Worm (Caenorhabditis elegans) whole organism, late embryonic: Measurements from ENCODE around the gene ins-14.
"Not testable (repeated sequence)": the region's sequence is repeated elsewhere in the genome, so short reads cannot be mapped to it uniquely, and the experiment has no call there.

Experiments used
- F13H6.1 ChIP-seq: sonication (generic microtip); optimal IDR thresholded peaks from 2 replicates; lab custom pipeline; 2016; ENCODE audit warnings: missing genetic modification characterization, missing compliant biosample characterization
- Y22D7AL.16 ChIP-seq: sonication (generic microtip); optimal IDR thresholded peaks from 2 replicates; lab custom pipeline; 2016; ENCODE audit warnings: missing genetic modification characterization, missing compliant biosample characterization
- ahr-1 ChIP-seq: sonication (generic microtip); optimal IDR thresholded peaks from 2 replicates; lab custom pipeline; 2016; ENCODE audit warnings: missing genetic modification characterization, missing compliant biosample characterization
- ceh-22 ChIP-seq: sonication (generic microtip); optimal IDR thresholded peaks from 2 replicates; lab custom pipeline; 2017; ENCODE audit warnings: missing biosample characterization, missing genetic modification characterization
- ceh-24 ChIP-seq: sonication (generic microtip); optimal IDR thresholded peaks from 2 replicates; lab custom pipeline; 2016; ENCODE audit warnings: mild to moderate bottlenecking, missing genetic modification characterization, missing compliant biosample characterization
- ceh-34 ChIP-seq: sonication (generic microtip); optimal IDR thresholded peaks from 2 replicates; lab custom pipeline; 2016; ENCODE audit warnings: mild to moderate bottlenecking, missing genetic modification characterization, missing compliant biosample characterization
- ceh-48 ChIP-seq: sonication (generic microtip); optimal IDR thresholded peaks from 2 replicates; lab custom pipeline; 2016; ENCODE audit warnings: missing genetic modification characterization, inconsistent platforms, missing compliant biosample characterization
- ceh-6 ChIP-seq: fragments of 200-800 bp; sonication (Bioruptor generic); optimal IDR thresholded peaks from 2 replicates; lab custom pipeline; 2018; ENCODE audit warnings: mild to moderate bottlenecking, missing genetic modification characterization, missing compliant biosample characterization
- ceh-9 ChIP-seq: sonication (generic microtip); optimal IDR thresholded peaks from 2 replicates; lab custom pipeline; 2016; ENCODE audit warnings: mild to moderate bottlenecking, missing genetic modification characterization, inconsistent platforms, missing compliant biosample characterization
- che-1 ChIP-seq: sonication (generic microtip); optimal IDR thresholded peaks from 2 replicates; lab custom pipeline; 2016; ENCODE audit warnings: mild to moderate bottlenecking, missing genetic modification characterization, missing compliant biosample characterization
- dve-1 ChIP-seq: sonication (generic microtip); optimal IDR thresholded peaks from 2 replicates; lab custom pipeline; 2017; ENCODE audit warnings: antibody characterized with exemption, mild to moderate bottlenecking, missing genetic modification characterization, missing compliant biosample characterization
- elt-4 ChIP-seq: sonication (generic microtip); optimal IDR thresholded peaks from 2 replicates; lab custom pipeline; 2016; ENCODE audit warnings: missing genetic modification characterization, missing compliant biosample characterization
- eyg-1 ChIP-seq: sonication (generic microtip); optimal IDR thresholded peaks from 2 replicates; lab custom pipeline; 2016; ENCODE audit warnings: missing genotype, missing genetic modification characterization, missing compliant biosample characterization
- fkh-10 ChIP-seq: fragments of 150-350 bp; optimal IDR thresholded peaks from 2 replicates; lab custom pipeline; 2014; ENCODE audit warnings: missing biosample characterization, missing genetic modification reagents, missing genetic modification characterization
- gmeb-2 ChIP-seq: sonication (generic microtip); optimal IDR thresholded peaks from 2 replicates; lab custom pipeline; 2016; ENCODE audit warnings: missing genetic modification characterization, inconsistent platforms, missing compliant biosample characterization
- hlh-13 ChIP-seq: fragments of 200-800 bp; sonication (Bioruptor generic); optimal IDR thresholded peaks from 2 replicates; lab custom pipeline; 2018; ENCODE audit warnings: mild to moderate bottlenecking, missing genetic modification characterization, missing compliant biosample characterization
- hlh-15 ChIP-seq: sonication (generic microtip); optimal IDR thresholded peaks from 2 replicates; lab custom pipeline; 2016; ENCODE audit warnings: missing genetic modification characterization, missing compliant biosample characterization
- hlh-30 ChIP-seq: sonication (generic microtip); optimal IDR thresholded peaks from 2 replicates; lab custom pipeline; 2017; ENCODE audit warnings: antibody characterized with exemption, missing genetic modification characterization, missing compliant biosample characterization; ENCODE audit not compliant: insufficient read depth
- hlh-6 ChIP-seq: sonication (generic microtip); optimal IDR thresholded peaks from 2 replicates; lab custom pipeline; 2016; ENCODE audit warnings: missing genotype, missing genetic modification characterization, missing compliant biosample characterization
- hlh-8 ChIP-seq: sonication (generic microtip); optimal IDR thresholded peaks from 2 replicates; lab custom pipeline; 2016; ENCODE audit warnings: missing genotype, missing genetic modification characterization, missing compliant biosample characterization
- lin-11 ChIP-seq: fragments of 200-800 bp; sonication (Bioruptor generic); optimal IDR thresholded peaks from 2 replicates; lab custom pipeline; 2018; ENCODE audit warnings: mild to moderate bottlenecking, missing genetic modification characterization, missing compliant biosample characterization
- nfya-1 ChIP-seq: sonication (generic microtip); optimal IDR thresholded peaks from 2 replicates; lab custom pipeline; 2017; ENCODE audit warnings: missing genetic modification characterization, mild to moderate bottlenecking, missing compliant biosample characterization, antibody characterized with exemption, moderate library complexity
- nhr-11 ChIP-seq: fragments of 150-350 bp; optimal IDR thresholded peaks from 2 replicates; lab custom pipeline; 2014; ENCODE audit warnings: missing biosample characterization, missing genetic modification characterization
- nhr-232 ChIP-seq: sonication (generic microtip); optimal IDR thresholded peaks from 2 replicates; lab custom pipeline; 2016; ENCODE audit warnings: missing genetic modification characterization, missing compliant biosample characterization
- npax-4 ChIP-seq: sonication (generic microtip); optimal IDR thresholded peaks from 2 replicates; lab custom pipeline; 2016; ENCODE audit warnings: missing genetic modification characterization, missing compliant biosample characterization
- pax-1 ChIP-seq: fragments of 150-350 bp; optimal IDR thresholded peaks from 2 replicates; lab custom pipeline; 2014; ENCODE audit warnings: missing biosample characterization, missing genetic modification characterization
- pha-2 ChIP-seq: sonication (generic microtip); optimal IDR thresholded peaks from 2 replicates; lab custom pipeline; 2017; ENCODE audit warnings: mild to moderate bottlenecking, missing genetic modification characterization, missing compliant biosample characterization
- pqm-1 ChIP-seq: sonication (generic microtip); optimal IDR thresholded peaks from 2 replicates; lab custom pipeline; 2016; ENCODE audit warnings: missing genetic modification characterization, missing compliant biosample characterization
- pros-1 ChIP-seq: fragments of 150-350 bp; optimal IDR thresholded peaks from 2 replicates; lab custom pipeline; 2014; ENCODE audit warnings: missing biosample characterization, missing genetic modification reagents, missing genetic modification characterization
- syd-9 ChIP-seq: sonication (generic microtip); optimal IDR thresholded peaks from 2 replicates; lab custom pipeline; 2016; ENCODE audit warnings: mild to moderate bottlenecking, missing genetic modification characterization, moderate library complexity, missing compliant biosample characterization
- tbx-2 ChIP-seq: sonication (generic microtip); optimal IDR thresholded peaks from 2 replicates; lab custom pipeline; 2016; ENCODE audit warnings: missing genetic modification characterization, missing compliant biosample characterization
- tbx-7 ChIP-seq: sonication (generic microtip); optimal IDR thresholded peaks from 2 replicates; lab custom pipeline; 2016; ENCODE audit warnings: missing genotype, missing genetic modification characterization, missing compliant biosample characterization
- unc-3 ChIP-seq, 2 experiments: fragments of 200-800 bp in 1 of 2; sonication (Bioruptor generic) in 1 of 2; sonication (generic microtip) in 1 of 2; conservative IDR thresholded peaks in 1 of 2; optimal IDR thresholded peaks in 1 of 2; 2 replicates each; pipeline versions ENCODE4 v1.3.6 to Lab custom; 2016 to 2022; ENCODE audit warnings: missing compliant biosample characterization in 2 of 2, missing genetic modification characterization in 2 of 2, missing genetic modification reagents in 1 of 2
- unc-42 ChIP-seq: sonication (generic microtip); optimal IDR thresholded peaks from 2 replicates; lab custom pipeline; 2016; ENCODE audit warnings: missing genotype, missing genetic modification characterization, missing compliant biosample characterization
- unc-55 ChIP-seq: sonication (generic microtip); optimal IDR thresholded peaks from 2 replicates; lab custom pipeline; 2017; ENCODE audit warnings: missing biosample characterization, missing genetic modification reagents, missing genetic modification characterization
- unc-86 ChIP-seq: sonication (generic microtip); optimal IDR thresholded peaks from 2 replicates; lab custom pipeline; 2016; ENCODE audit warnings: missing genetic modification characterization, missing compliant biosample characterization
- zip-5 ChIP-seq: sonication (generic microtip); optimal IDR thresholded peaks from 2 replicates; lab custom pipeline; 2016; ENCODE audit warnings: missing genetic modification characterization, missing compliant biosample characterization
- ztf-16 ChIP-seq: sonication (generic microtip); optimal IDR thresholded peaks from 2 replicates; lab custom pipeline; 2017; ENCODE audit warnings: missing genetic modification characterization, missing compliant biosample characterization

ins-14 gene

DNA sequence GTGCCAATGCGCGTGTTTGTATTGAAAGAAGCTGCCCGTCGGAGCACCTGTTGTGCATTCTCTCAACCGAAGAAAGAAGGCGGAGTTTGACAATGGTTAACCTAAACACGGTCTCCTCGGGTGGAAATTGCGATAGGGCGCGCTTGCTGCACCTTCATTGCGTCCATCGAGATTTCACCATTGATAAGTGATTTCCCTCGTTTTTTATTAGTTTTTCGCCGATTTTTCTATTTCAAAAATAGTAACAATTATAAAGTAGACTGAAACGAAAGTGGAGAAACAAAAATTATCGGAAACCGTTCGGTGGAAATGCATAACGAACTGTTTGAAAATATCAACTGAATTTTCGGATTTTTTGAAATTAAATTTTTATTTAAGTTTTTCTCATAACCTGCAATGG is 29.5 kb upstream of the ins-14 start, which contains the start of gene agr-1:
agr-1 (minus strand) TSS at position 101 of the 400 bp plus-strand sequence.
- not testable (repeated sequence) for TF ChIP-seq ztf-16; nhr-11 (tag; lab: Kevin White, UChicago); unc-86 (tag; lab: Kevin White, UChicago)

DNA sequence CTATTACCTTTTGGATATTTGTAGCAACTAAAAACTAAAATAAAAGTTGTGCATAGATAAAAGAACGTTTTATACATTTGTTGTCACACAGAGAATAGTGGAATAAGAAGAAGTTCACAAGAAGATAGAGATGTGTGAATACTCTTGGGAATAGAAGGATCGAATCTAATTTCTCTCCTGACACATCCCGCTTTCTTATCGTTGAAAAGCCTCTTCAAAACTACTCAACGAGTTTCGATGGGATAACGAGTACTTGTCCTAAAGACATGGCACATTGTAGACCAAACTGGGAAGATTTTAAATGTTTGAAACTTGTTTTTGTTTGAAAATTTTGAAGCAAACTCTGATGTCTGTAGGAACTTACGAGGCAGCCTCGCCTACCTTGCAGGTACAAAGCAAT is 26.9 kb upstream of the ins-14 start:
- TF ChIP-seq syd-9 (tag; lab: Kevin White, UChicago): no peak
- TF ChIP-seq unc-3 (GFP tag; conservative IDR thresholded peaks at IDR 0.05; lab: Robert Waterston, UW): no peak
- TF ChIP-seq unc-3 (tag; optimal IDR thresholded peaks at IDR 0.05; lab: Kevin White, UChicago): peak; percentile 34
- TF ChIP-seq unc-42 (tag; lab: Kevin White, UChicago): peak; percentile 29
- no peak for TF ChIP-seq ceh-24
- TF ChIP-seq, all 69 proteins: peak for 2

DNA sequence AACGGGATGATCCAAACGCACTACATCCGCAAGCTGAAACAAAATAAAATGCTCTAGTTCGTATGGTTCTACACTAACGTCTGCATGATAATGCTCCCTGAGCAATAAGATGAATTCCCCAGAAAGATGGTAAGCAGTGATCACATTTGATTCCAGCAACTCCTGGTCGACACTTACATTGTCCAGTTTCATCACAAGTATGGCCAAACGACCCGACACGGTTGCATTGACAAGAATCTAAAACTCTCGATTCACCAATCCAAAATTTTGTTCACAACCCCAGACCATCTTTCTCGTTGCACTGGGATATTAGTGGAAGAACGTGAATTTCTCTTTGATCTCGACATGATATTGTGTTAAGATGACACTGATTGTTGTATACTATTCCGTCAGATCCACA is 24.4 kb upstream of the ins-14 start:
- no peak for TF ChIP-seq hlh-8 (tag; lab: Kevin White, UChicago)
- no peak for TF ChIP-seq pros-1 (tag; lab: Kevin White, UChicago)
- no peak for TF ChIP-seq elt-4 (tag; lab: Kevin White, UChicago)
- no peak for TF ChIP-seq hlh-15 (tag; lab: Kevin White, UChicago)
- TF ChIP-seq, all 69 proteins: peak for 0

DNA sequence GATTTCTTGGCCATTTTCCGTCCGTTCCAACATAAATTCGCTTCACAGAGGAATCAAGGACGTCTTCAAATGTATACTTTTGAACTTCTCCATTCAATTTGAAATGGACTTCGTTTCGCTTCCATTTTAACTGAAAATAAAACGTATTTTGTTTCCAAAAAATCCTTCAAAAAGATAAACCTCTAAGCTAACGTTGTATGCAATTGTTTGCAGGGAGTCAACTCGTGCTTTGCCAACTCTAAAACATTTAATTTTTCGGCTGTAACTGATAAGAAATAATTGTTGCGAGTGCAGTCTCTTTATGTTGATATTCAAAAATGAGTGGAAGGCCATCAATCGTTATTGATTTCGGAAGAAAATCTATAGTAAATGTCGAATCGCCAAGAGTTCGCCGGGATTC is 22.4 kb upstream of the ins-14 start, which contains the start of gene F41G3.18:
F41G3.18 (plus strand) TSS at position 301 of the 400 bp plus-strand sequence.
- TF ChIP-seq syd-9 (tag; lab: Kevin White, UChicago): no peak
- TF ChIP-seq pqm-1: no peak
- TF ChIP-seq Y22D7AL.16: no peak
- no peak for TF ChIP-seq hlh-6 (tag; lab: Kevin White, UChicago)
- no peak for TF ChIP-seq hlh-13 (GFP tag; lab: Kevin White, UChicago)
- no peak for TF ChIP-seq che-1 (tag; lab: Kevin White, UChicago)
- TF ChIP-seq F13H6.1: no peak
- no peak for TF ChIP-seq npax-4 (tag; lab: Kevin White, UChicago)
- TF ChIP-seq unc-55 (GFP tag; lab: Kevin White, UChicago): no peak
- TF ChIP-seq pha-2 (tag; lab: Kevin White, UChicago): no peak
- TF ChIP-seq ceh-9: no peak
- no peak for TF ChIP-seq pros-1 (tag; lab: Kevin White, UChicago)
- TF ChIP-seq nhr-232 (tag; lab: Kevin White, UChicago): no peak
- no peak for TF ChIP-seq dve-1
- TF ChIP-seq tbx-7: no peak
- TF ChIP-seq ahr-1: no peak
- TF ChIP-seq nfya-1 (tag; lab: Kevin White, UChicago): no peak
- TF ChIP-seq zip-5 (tag; lab: Kevin White, UChicago): no peak
- no peak for TF ChIP-seq ztf-16
- TF ChIP-seq ceh-34: no peak

DNA sequence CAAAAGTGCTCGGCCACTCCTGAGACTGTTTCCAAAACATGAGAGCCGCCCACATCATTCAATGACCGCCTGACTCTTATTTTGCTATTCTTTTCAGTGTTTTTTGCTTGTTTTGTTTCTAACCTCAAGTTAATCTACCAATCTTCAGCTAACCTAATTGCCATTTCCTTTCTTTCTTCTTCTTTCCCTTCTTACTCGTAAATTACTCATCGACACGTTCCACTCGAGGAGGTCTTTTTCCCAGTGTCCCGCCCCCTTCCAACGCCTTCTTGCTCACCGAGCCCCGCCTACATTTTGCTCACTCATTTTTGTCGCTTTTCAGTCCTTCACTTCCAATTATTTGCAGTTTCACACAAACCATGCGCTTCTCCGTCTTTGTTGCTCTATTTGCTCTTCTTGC is 19.1 kb upstream of the ins-14 start, which contains the start of gene nlp-50:
nlp-50 (plus strand) TSS at position 301 of the 400 bp plus-strand sequence.
- TF ChIP-seq unc-55 (GFP tag; lab: Kevin White, UChicago): no peak
- no peak for TF ChIP-seq ceh-22 (tag; lab: Kevin White, UChicago)
- no peak for TF ChIP-seq ztf-16
- no peak for TF ChIP-seq lin-11 (tag; lab: Kevin White, UChicago)
- no peak for TF ChIP-seq eyg-1 (tag; lab: Kevin White, UChicago)
- TF ChIP-seq ceh-48: no peak
- TF ChIP-seq hlh-30: no peak
- TF ChIP-seq pax-1 (tag; lab: Kevin White, UChicago): no peak
- no peak for TF ChIP-seq tbx-2 (tag; lab: Kevin White, UChicago)
- no peak for TF ChIP-seq F13H6.1
- TF ChIP-seq ceh-6: no peak
- no peak for TF ChIP-seq hlh-13 (GFP tag; lab: Kevin White, UChicago)
- TF ChIP-seq ahr-1: no peak
- TF ChIP-seq ceh-9: no peak
- no peak for TF ChIP-seq fkh-10 (GFP tag; lab: Kevin White, UChicago)
- no peak for TF ChIP-seq gmeb-2 (tag; lab: Kevin White, UChicago)
- TF ChIP-seq, all 69 proteins: peak for 0
